Worm (Caenorhabditis elegans): ENCODE measurements around the gene W06B4.2.

DNA sequence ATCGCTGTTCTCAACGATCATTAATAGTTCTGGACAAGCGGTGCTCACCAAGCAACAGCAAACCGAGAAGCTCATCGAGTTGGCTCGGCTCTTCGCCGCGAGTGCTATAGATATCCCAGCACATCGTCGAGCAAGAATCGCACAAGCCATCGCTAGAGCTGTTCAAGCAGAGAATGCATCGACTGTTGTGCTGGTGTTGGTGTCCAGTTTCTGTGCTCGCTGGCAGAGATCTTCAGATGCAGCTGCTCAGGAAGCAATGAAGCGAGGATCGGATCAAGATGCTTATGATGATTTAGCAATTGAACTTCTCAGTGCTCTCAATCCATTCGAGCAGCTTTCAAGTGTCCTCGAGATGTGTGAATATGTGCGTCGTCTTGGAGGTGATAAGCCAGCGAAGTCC is 39.8 kb upstream of the W06B4.2 start:
- TF ChIP-seq ama-1 (optimal IDR thresholded peaks at IDR 0.05) (no peak), ama-1 (GFP tag; optimal IDR thresholded peaks at IDR 0.05) (no peak), B0035.1 (tag; optimal IDR thresholded peaks at IDR 0.05) (no peak), dpff-1 (tag; optimal IDR thresholded peaks at IDR 0.05) (no peak), lag-1 (GFP tag; IDR thresholded peaks at IDR 0.05) (no peak), F39B2.1 (GFP tag; IDR thresholded peaks at IDR 0.05) (no peak), lir-1 (GFP tag; conservative IDR thresholded peaks at IDR 0.05) (no peak), egl-44 (GFP tag; IDR thresholded peaks at IDR 0.05) (no peak), him-1 (tag; optimal IDR thresholded peaks at IDR 0.05) (no peak), sptf-2 (GFP tag; optimal IDR thresholded peaks at IDR 0.05) (no peak), ccch-3 (GFP tag; optimal IDR thresholded peaks at IDR 0.05) (no peak), F55B11.4 (tag; optimal IDR thresholded peaks at IDR 0.05; ENCODE audit: borderline replicate concordance, insufficient read depth) (no peak), tbx-9 (tag; optimal IDR thresholded peaks at IDR 0.05; ENCODE audit: borderline replicate concordance) (no peak), nhr-120 (GFP tag; IDR thresholded peaks at IDR 0.05) (no peak), nhr-90 (tag; optimal IDR thresholded peaks at IDR 0.05) (no peak)

Measured in whole organism, young adult.